Worm (Caenorhabditis elegans): Measurements from ENCODE around the gene F10D7.5.

DNA sequence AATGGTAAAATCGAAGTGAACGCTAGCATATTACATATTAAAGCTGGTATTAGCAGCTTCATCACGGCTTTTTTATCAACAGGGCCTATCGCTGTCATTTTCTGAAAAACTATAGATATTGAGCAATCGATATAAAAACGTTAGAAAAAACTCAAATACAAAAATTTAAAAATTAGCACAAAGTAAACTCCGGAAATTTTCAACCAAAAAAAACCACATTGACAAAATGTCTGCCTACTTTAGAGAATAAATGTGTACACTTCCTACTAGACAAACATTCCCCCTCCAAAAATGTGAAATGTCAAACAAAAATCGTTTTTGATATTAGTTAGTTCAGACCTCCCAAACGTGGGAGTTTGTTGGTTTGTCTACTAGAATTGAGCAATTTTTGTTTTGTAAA, 22.9 kb downstream of the F10D7.5 start, which contains the start of gene mfsd-10:
- TF ChIP-seq dve-1 (tag; optimal IDR thresholded peaks at IDR 0.05), result no peak
- no peak for TF ChIP-seq tbx-2 (tag; optimal IDR thresholded peaks at IDR 0.05)
- no peak for TF ChIP-seq pag-3 (tag; optimal IDR thresholded peaks at IDR 0.05; ENCODE audit: borderline replicate concordance)
- no peak for TF ChIP-seq pha-4 (tag; optimal IDR thresholded peaks at IDR 0.05)
- no peak for TF ChIP-seq hlh-8 (tag; optimal IDR thresholded peaks at IDR 0.05)
- no peak for TF ChIP-seq ets-4 (tag; optimal IDR thresholded peaks at IDR 0.05)
- no peak for TF ChIP-seq ama-1 (optimal IDR thresholded peaks at IDR 0.05)
